Worm (Caenorhabditis elegans): ENCODE results near the gene fbxa-30.

ce11 chrIII:1293135-1293534, 17.7 kb upstream of the fbxa-30 start, which contains the start of gene fbxa-36:
- TF ChIP-seq tbx-2 (tag; optimal IDR thresholded peaks at IDR 0.05), result no peak
- no peak for TF ChIP-seq pqm-1 (tag; optimal IDR thresholded peaks at IDR 0.05)
- TF ChIP-seq sox-4 (tag; optimal IDR thresholded peaks at IDR 0.05), result no peak
- TF ChIP-seq pha-2 (tag; optimal IDR thresholded peaks at IDR 0.05), result no peak
- TF ChIP-seq ceh-34 (tag; optimal IDR thresholded peaks at IDR 0.05), result no peak
- no peak for TF ChIP-seq eyg-1 (tag; optimal IDR thresholded peaks at IDR 0.05)
- TF ChIP-seq C08G9.2 (tag; optimal IDR thresholded peaks at IDR 0.05), result no peak
- TF ChIP-seq pax-1 (tag; optimal IDR thresholded peaks at IDR 0.05), result no peak
- no peak for TF ChIP-seq Y22D7AL.16 (tag; optimal IDR thresholded peaks at IDR 0.05)
- no peak for TF ChIP-seq fkh-10 (GFP tag; optimal IDR thresholded peaks at IDR 0.05)

All from whole organism, late embryonic.